Worm (Caenorhabditis elegans): ENCODE measurements around the gene F58A4.6.

Gene F58A4.6

ce11 chrIII:9629855-9630254 lies 15.6 kb downstream of the F58A4.6 start, which contains the start of gene rpac-19 (continued):
- peak; percentile 77 for TF ChIP-seq pha-4 (tag; optimal IDR thresholded peaks at IDR 0.05)
- TF ChIP-seq B0336.3 (GFP tag; IDR thresholded peaks at IDR 0.05), result peak; percentile 76
- TF ChIP-seq mxl-1 (tag; optimal IDR thresholded peaks at IDR 0.05), result peak; percentile 31
- TF ChIP-seq lsl-1 (GFP tag; optimal IDR thresholded peaks at IDR 0.05), result peak; percentile 57
- TF ChIP-seq rec-8 (tag; optimal IDR thresholded peaks at IDR 0.05), result peak in 1 of 2 experiments; percentile 57
- no peak for TF ChIP-seq hlh-26 (GFP tag; conservative IDR thresholded peaks at IDR 0.05)
- no peak for TF ChIP-seq B0019.2 (GFP tag; conservative IDR thresholded peaks at IDR 0.05)

DNA sequence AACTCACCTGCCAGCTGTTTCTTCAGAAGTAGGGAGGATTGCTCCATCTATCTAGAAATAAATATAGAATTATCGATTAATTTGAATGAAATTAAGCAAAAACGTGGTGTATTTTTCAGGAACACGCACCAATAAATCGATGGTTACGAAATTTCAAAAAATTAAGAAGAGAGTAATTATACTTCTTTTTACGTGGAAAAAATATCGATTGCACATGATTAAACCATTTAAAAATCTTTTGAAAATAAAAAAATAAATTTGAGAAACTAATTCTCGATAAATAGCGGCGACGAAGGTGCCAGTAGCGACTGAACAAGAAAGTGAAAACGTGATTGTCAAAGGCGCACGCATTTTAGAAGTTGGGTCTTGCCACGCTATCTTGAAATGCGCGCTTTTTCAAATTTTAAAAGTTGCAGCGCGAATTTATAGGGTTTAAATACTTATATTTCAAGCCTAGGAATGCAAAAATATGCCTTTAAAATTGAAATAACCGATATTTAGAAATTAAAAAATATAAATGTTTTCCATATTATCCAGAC lies 16.9 kb downstream of the F58A4.6 start, which contains the start of gene ubc-7:
ubc-7 (minus strand) TSS at position 51 of the 539 bp plus-strand sequence.
- TF ChIP-seq ekl-4 (GFP tag; IDR thresholded peaks at IDR 0.05), result peak; percentile 76
- TF ChIP-seq efl-1 (GFP tag; optimal IDR thresholded peaks at IDR 0.05), result peak; percentile 96
- TF ChIP-seq ama-1 (optimal IDR thresholded peaks at IDR 0.05), result peak; percentile 51
- no peak for TF ChIP-seq ama-1 (GFP tag; optimal IDR thresholded peaks at IDR 0.05)
- peak; percentile 23 for TF ChIP-seq atf-7 (tag; optimal IDR thresholded peaks at IDR 0.05)
- TF ChIP-seq Y53G8AR.9 (GFP tag; conservative IDR thresholded peaks at IDR 0.05), result no peak
- peak; percentile 50 to 91 (median 79) for TF ChIP-seq lin-35 (GFP tag; optimal IDR thresholded peaks at IDR 0.05)
- TF ChIP-seq madf-3 (GFP tag; IDR thresholded peaks at IDR 0.05), result peak; percentile 30; the same call in 1 of the 2 replicates
- no peak for TF ChIP-seq C17E4.6 (GFP tag; IDR thresholded peaks at IDR 0.05)
- TF ChIP-seq ceh-91 (GFP tag; IDR thresholded peaks at IDR 0.05), result peak; percentile 83
- TF ChIP-seq nhr-120 (GFP tag; IDR thresholded peaks at IDR 0.05), result no peak
- no peak for TF ChIP-seq chd-7 (tag; optimal IDR thresholded peaks at IDR 0.05)
- TF ChIP-seq T26A5.8 (tag; optimal IDR thresholded peaks at IDR 0.05), result no peak
- TF ChIP-seq ceh-27 (GFP tag; optimal IDR thresholded peaks at IDR 0.05), result no peak
- TF ChIP-seq snpc-1.1 (tag; optimal IDR thresholded peaks at IDR 0.05; ENCODE audit: insufficient read depth), result peak; percentile 58
- peak; percentile 96 for TF ChIP-seq madf-6 (GFP tag; IDR thresholded peaks at IDR 0.05)
- TF ChIP-seq somi-1 (GFP tag; optimal IDR thresholded peaks at IDR 0.05), result no peak
- peak; percentile 19; the same call in 1 of the 2 replicates for TF ChIP-seq ceh-100 (GFP tag; IDR thresholded peaks at IDR 0.05)
- peak; percentile 79 for TF ChIP-seq xnd-1 (tag; optimal IDR thresholded peaks at IDR 0.05)
- TF ChIP-seq hsf-1 (GFP tag; IDR thresholded peaks at IDR 0.05), result peak; percentile 79
- TF ChIP-seq lin-40 (tag; optimal IDR thresholded peaks at IDR 0.05), result peak; percentile 52
- TF ChIP-seq madf-8 (GFP tag; conservative IDR thresholded peaks at IDR 0.05), result peak; percentile 92
- TF ChIP-seq lsl-1 (GFP tag; optimal IDR thresholded peaks at IDR 0.05), result peak; percentile 69
- TF ChIP-seq snpc-3.4 (tag; optimal IDR thresholded peaks at IDR 0.05), result peak; percentile 71
- TF ChIP-seq mxl-1 (tag; optimal IDR thresholded peaks at IDR 0.05), result no peak
- TF ChIP-seq snpc-1.3 (tag; optimal IDR thresholded peaks at IDR 0.05; ENCODE audit: insufficient read depth), result peak; percentile 22
- TF ChIP-seq F33H1.4 (GFP tag; IDR thresholded peaks at IDR 0.05), result peak; percentile 97
- peak; percentile 63 for TF ChIP-seq ZK185.1 (tag; optimal IDR thresholded peaks at IDR 0.05; ENCODE audit: poor library complexity, severe bottlenecking)
- peak; percentile 77; the same call in 1 of the 2 replicates for TF ChIP-seq D2030.7 (GFP tag; IDR thresholded peaks at IDR 0.05)
- peak; percentile 70 for TF ChIP-seq rcor-1 (GFP tag; IDR thresholded peaks at IDR 0.05)
- TF ChIP-seq ets-4 (GFP tag; optimal IDR thresholded peaks at IDR 0.05), result no peak
- TF ChIP-seq F23B12.7 (tag; optimal IDR thresholded peaks at IDR 0.05; ENCODE audit: insufficient read depth), result peak; percentile 68
- no peak for TF ChIP-seq lag-1 (GFP tag; IDR thresholded peaks at IDR 0.05)
- no peak for TF ChIP-seq pbrm-1 (GFP tag; IDR thresholded peaks at IDR 0.05)
- no peak for TF ChIP-seq fkh-3 (tag; optimal IDR thresholded peaks at IDR 0.05)
- peak; percentile 95 for TF ChIP-seq lin-54 (GFP tag; optimal IDR thresholded peaks at IDR 0.05)
- TF ChIP-seq attf-5 (GFP tag; optimal IDR thresholded peaks at IDR 0.05), result peak; percentile 72
- TF ChIP-seq nfyb-1 (GFP tag; IDR thresholded peaks at IDR 0.05), result peak; percentile 43; the same call in 1 of the 2 replicates
- peak; percentile 56 for TF ChIP-seq tbp1 (GFP tag; optimal IDR thresholded peaks at IDR 0.05)
- 0 out of 2 replicates have a peak, but pooled peaks have one; percentile 3 for TF ChIP-seq B0019.2 (GFP tag; conservative IDR thresholded peaks at IDR 0.05)
- TF ChIP-seq hmg-1.2 (GFP tag; IDR thresholded peaks at IDR 0.05), result peak; percentile 48

Data from whole organism, young adult.